Fruit fly (Drosophila melanogaster) ovary, adult (tissue): Measurements from ENCODE around the gene CG4186.
A peak's percentile ranks its signal among the peaks of the same experiment; 100 is the strongest.

Experiments
- CG17801 ChIP-seq: fragments of 200-800 bp; optimal IDR thresholded peaks from 2 replicates; lab custom pipeline; 2019; ENCODE audit warnings: missing biosample characterization, mild to moderate bottlenecking, missing genetic modification characterization, moderate library complexity; ENCODE audit not compliant: partially characterized antibody

CG4186 gene

dm6 chr3L:20771001-20771890 is 1.9 kb downstream of the CG4186 start, which contains the start of the genes CG4042 and Pitslre:
CG4042 (minus strand) TSS chr3L:20771507.
Pitslre (plus strand) TSS chr3L:20771528.
- TF ChIP-seq CG17801 = no peak

dm6 chr3L:20771891-20772646 is 2.7 kb downstream of the CG4186 start:
- peak; percentile 71 for TF ChIP-seq CG17801

dm6 chr3L:20772647-20773015 is 3.2 kb downstream of the CG4186 start:
- no peak for TF ChIP-seq CG17801

dm6 chr3L:20777496-20777895 is 8.1 kb downstream of the CG4186 start:
- TF ChIP-seq CG17801 = no peak

dm6 chr3L:20778224-20779063 is 9.1 kb downstream of the CG4186 start, which contains the start of the genes Pex16 and Pex14:
Pex16 (minus strand) TSS chr3L:20778264.
Pex14 (plus strand) TSS chr3L:20778799.
- peak; percentile 41 for TF ChIP-seq CG17801

dm6 chr3L:20784394-20784793 is 15.0 kb downstream of the CG4186 start:
- TF ChIP-seq CG17801 = no peak

- TF ChIP-seq CG17801 = no peak
Observed at dm6 chr3L:20784812-20785671, 15.7 kb downstream of the CG4186 start.

- peak; percentile 60 for TF ChIP-seq CG17801
Observed at dm6 chr3L:20785742-20786427, 16.5 kb downstream of the CG4186 start, which contains the start of gene Pcif1. Pcif1 (minus strand) TSS chr3L:20786197.

dm6 chr3L:20787835-20788380 is 18.5 kb downstream of the CG4186 start, which contains the start of gene CG11396:
CG11396 (minus strand) TSS chr3L:20788137.
- TF ChIP-seq CG17801 = peak; percentile 3

- TF ChIP-seq CG17801 = no peak
Observed at dm6 chr3L:20789299-20789698, 19.9 kb downstream of the CG4186 start.

- no peak for TF ChIP-seq CG17801
Observed at dm6 chr3L:20792693-20793092, 23.3 kb downstream of the CG4186 start, which contains the start of gene Six4. Six4 (minus strand) TSS chr3L:20792777.

- TF ChIP-seq CG17801 = no peak
Observed at dm6 chr3L:20796757-20797156, 27.4 kb downstream of the CG4186 start.

- TF ChIP-seq CG17801 = no peak
Observed at dm6 chr3L:20797379-20797778, 28.0 kb downstream of the CG4186 start.

dm6 chr3L:20798325-20798846 is 29.0 kb downstream of the CG4186 start, which contains the start of the genes CG3698 and tzn:
CG3698 (minus strand) TSS chr3L:20798375.
tzn (plus strand) TSS chr3L:20798645.
- peak; percentile 80 for TF ChIP-seq CG17801
